Fruit fly (Drosophila melanogaster) Kc167 (cell line): Measurements from ENCODE around the gene dbo.

ENCODE experiments used
- Myc ChIP-seq: fragments of >200 bp; optimal IDR thresholded peaks from 2 replicates; lab custom pipeline; 2017; ENCODE audit warnings: missing external identifiers
- Sin3A ChIP-seq: fragments of >200 bp; optimal IDR thresholded peaks from 2 replicates; lab custom pipeline; 2018; ENCODE audit warnings: missing external identifiers
- h ChIP-seq: fragments of >200 bp; optimal IDR thresholded peaks from 3 replicates; lab custom pipeline; 2018; ENCODE audit warnings: missing external identifiers
- insv ChIP-seq: fragments of >200 bp; optimal IDR thresholded peaks from 3 replicates; lab custom pipeline; 2018; ENCODE audit warnings: missing external identifiers
- psq ChIP-seq: fragments of >200 bp; optimal IDR thresholded peaks from 2 replicates; lab custom pipeline; 2017; ENCODE audit warnings: missing external identifiers
- ttk ChIP-seq: sonication (Bioruptor generic); optimal IDR thresholded peaks from 2 replicates; lab custom pipeline; 2017; ENCODE audit warnings: missing external identifiers

Gene dbo

dm6 chr3L:15809768-15810167 is 16.9 kb upstream of the dbo start:
- no peak for TF ChIP-seq Myc (lab: Kevin White, UChicago)
- no peak for TF ChIP-seq Sin3A (lab: Kevin White, UChicago)
- no peak for TF ChIP-seq psq (lab: Kevin White, UChicago)
- TF ChIP-seq ttk: no peak
- TF ChIP-seq h (lab: Kevin White, UChicago): no peak
- no peak for TF ChIP-seq insv (lab: Kevin White, UChicago)

- TF ChIP-seq Myc (lab: Kevin White, UChicago) (no peak), h (lab: Kevin White, UChicago) (no peak), insv (lab: Kevin White, UChicago) (no peak), Sin3A (lab: Kevin White, UChicago) (no peak), ttk (no peak), psq (lab: Kevin White, UChicago) (no peak)
Measured at dm6 chr3L:15813988-15814387, 12.7 kb upstream of the dbo start.

- TF ChIP-seq h (lab: Kevin White, UChicago) (no peak), psq (lab: Kevin White, UChicago) (no peak), ttk (no peak), Sin3A (lab: Kevin White, UChicago) (no peak), Myc (lab: Kevin White, UChicago) (no peak), insv (lab: Kevin White, UChicago) (no peak)
Measured at dm6 chr3L:15815353-15816142, 11.1 kb upstream of the dbo start.

- no peak for TF ChIP-seq Myc (lab: Kevin White, UChicago)
- TF ChIP-seq h (lab: Kevin White, UChicago): no peak
- no peak for TF ChIP-seq ttk
- no peak for TF ChIP-seq psq (lab: Kevin White, UChicago)
- TF ChIP-seq Sin3A (lab: Kevin White, UChicago): no peak
Measured at dm6 chr3L:15816143-15816487, 10.6 kb upstream of the dbo start, which contains the start of gene fwe. Gene fwe (minus strand): TSS chr3L:15816410.

dm6 chr3L:15816714-15817113 is 10.0 kb upstream of the dbo start, which contains the start of gene CkIIalpha-i1:
Gene CkIIalpha-i1 (plus strand): TSS chr3L:15816979.
- TF ChIP-seq h (lab: Kevin White, UChicago) (no peak), Sin3A (lab: Kevin White, UChicago) (no peak), psq (lab: Kevin White, UChicago) (no peak), insv (lab: Kevin White, UChicago) (no peak), ttk (no peak), Myc (lab: Kevin White, UChicago) (no peak)

dm6 chr3L:15823780-15824423 is 2.8 kb upstream of the dbo start:
- TF ChIP-seq ttk (no peak), insv (lab: Kevin White, UChicago) (no peak), psq (lab: Kevin White, UChicago) (no peak), Myc (lab: Kevin White, UChicago) (no peak), h (lab: Kevin White, UChicago) (no peak), Sin3A (lab: Kevin White, UChicago) (no peak)

dm6 chr3L:15824537-15824936 is 2.2 kb upstream of the dbo start:
- TF ChIP-seq psq (lab: Kevin White, UChicago): no peak
- TF ChIP-seq insv (lab: Kevin White, UChicago): no peak
- TF ChIP-seq ttk: no peak
- TF ChIP-seq Sin3A (lab: Kevin White, UChicago): no peak
- no peak for TF ChIP-seq h (lab: Kevin White, UChicago)
- TF ChIP-seq Myc (lab: Kevin White, UChicago): no peak

- TF ChIP-seq insv (lab: Kevin White, UChicago) (no peak), ttk (no peak), Sin3A (lab: Kevin White, UChicago) (no peak), h (lab: Kevin White, UChicago) (no peak)
Measured at dm6 chr3L:15825493-15826209, 1.0 kb upstream of the dbo start.

- TF ChIP-seq psq (lab: Kevin White, UChicago) (no peak), ttk (no peak), Myc (lab: Kevin White, UChicago) (no peak), Sin3A (lab: Kevin White, UChicago) (no peak)
Measured at dm6 chr3L:15826985-15827635, 422 bp downstream of the dbo start.

dm6 chr3L:15832146-15832545 is 5.5 kb downstream of the dbo start, which contains the start of gene CG12713:
Gene CG12713 (plus strand): TSS chr3L:15832464.
- TF ChIP-seq Myc (lab: Kevin White, UChicago) (no peak), psq (lab: Kevin White, UChicago) (no peak), ttk (no peak), insv (lab: Kevin White, UChicago) (no peak), h (lab: Kevin White, UChicago) (no peak), Sin3A (lab: Kevin White, UChicago) (no peak)
